Comparison of ENCODE assay signal across 5 worm cellular contexts in genomic region chrIV:2709590-2710201, ce11.
TF ChIP-seq lines count a peak whose summit lies in the region.

No protein-coding gene starts in this region.

TF ChIP-seq in whole organism, L1 larva, 84 proteins besides CTCF, POLR2A, EP300 and RAD21:
- TF ChIP-seq skn-1 (tag; optimal IDR thresholded peaks at IDR 0.05; lab: Kevin White, UChicago) (peak; percentile 1), elt-2 (tag; optimal IDR thresholded peaks at IDR 0.05; lab: Kevin White, UChicago) (peak; percentile 45), lsy-2 (tag; optimal IDR thresholded peaks at IDR 0.05; lab: Kevin White, UChicago) (peak in 1 of 2 experiments; percentile 5), nhr-71 (tag; optimal IDR thresholded peaks at IDR 0.05; lab: Kevin White, UChicago) (peak; percentile 23), aha-1 (tag; optimal IDR thresholded peaks at IDR 0.05; lab: Kevin White, UChicago) (no peak), lin-35 (GFP tag; optimal IDR thresholded peaks at IDR 0.05; lab: Kevin White, UChicago) (peak in 1 of 2 experiments; percentile 18), hlh-17 (GFP tag; optimal IDR thresholded peaks at IDR 0.05; lab: Kevin White, UChicago; ENCODE audit: borderline replicate concordance) (no peak), mep-1 (tag; optimal IDR thresholded peaks at IDR 0.05; lab: Kevin White, UChicago) (peak; percentile 12), Y116A8C.19 (tag; optimal IDR thresholded peaks at IDR 0.05; lab: Kevin White, UChicago; ENCODE audit: borderline replicate concordance) (no peak)

TF ChIP-seq in whole organism, L2 larva, 48 proteins besides CTCF, POLR2A, EP300 and RAD21:
- TF ChIP-seq unc-55 (GFP tag; optimal IDR thresholded peaks at IDR 0.05; lab: Kevin White, UChicago), result peak; percentile 25
- peak; percentile 46 for TF ChIP-seq ztf-4 (tag; optimal IDR thresholded peaks at IDR 0.05; lab: Kevin White, UChicago)
- peak; percentile 12 for TF ChIP-seq gmeb-1 (tag; optimal IDR thresholded peaks at IDR 0.05; lab: Kevin White, UChicago)
- no peak for TF ChIP-seq nhr-6 (tag; optimal IDR thresholded peaks at IDR 0.05; lab: Kevin White, UChicago)
- peak in 1 of 2 experiments; percentile 20 for TF ChIP-seq lsy-2 (tag; optimal IDR thresholded peaks at IDR 0.05; lab: Kevin White, UChicago)

TF ChIP-seq in whole organism, L3 larva, 47 proteins besides CTCF, POLR2A, EP300 and RAD21:
- TF ChIP-seq elt-2 (tag; optimal IDR thresholded peaks at IDR 0.05; lab: Kevin White, UChicago) (peak; percentile 55), pha-4 (tag; optimal IDR thresholded peaks at IDR 0.05; lab: Kevin White, UChicago) (peak; percentile 39), ceh-82 (tag; optimal IDR thresholded peaks at IDR 0.05; lab: Kevin White, UChicago) (no peak), fos-1 (tag; optimal IDR thresholded peaks at IDR 0.05; lab: Kevin White, UChicago) (peak; percentile 52)

TF ChIP-seq in whole organism, L4 larva, 104 proteins besides CTCF, POLR2A, EP300 and RAD21 (continues in another document):
- TF ChIP-seq egl-43 (GFP tag; IDR thresholded peaks at IDR 0.05; lab: Robert Waterston, UW) (no peak), ZK546.5 (tag; optimal IDR thresholded peaks at IDR 0.05; lab: Kevin White, UChicago) (no peak), saeg-2 (GFP tag; IDR thresholded peaks at IDR 0.05; lab: Robert Waterston, UW) (0 out of 2 replicates have a peak, but pooled peaks have one; percentile 16), daf-8 (GFP tag; IDR thresholded peaks at IDR 0.05; lab: Robert Waterston, UW) (no peak), dmd-8 (GFP tag; IDR thresholded peaks at IDR 0.05; lab: Robert Waterston, UW) (0 out of 2 replicates have a peak, but pooled peaks have one; percentile 63), Y5F2A.4 (GFP tag; optimal IDR thresholded peaks at IDR 0.05; lab: Kevin White, UChicago) (no peak), nhr-77 (tag; optimal IDR thresholded peaks at IDR 0.05; lab: Kevin White, UChicago) (no peak), jun-1 (tag; optimal IDR thresholded peaks at IDR 0.05; lab: Kevin White, UChicago) (no peak), vab-7 (GFP tag; IDR thresholded peaks at IDR 0.05; lab: Robert Waterston, UW) (no peak), zfp-3 (GFP tag; conservative IDR thresholded peaks at IDR 0.05; lab: Robert Waterston, UW) (peak; percentile 99), nhr-10 (tag; optimal IDR thresholded peaks at IDR 0.05; lab: Kevin White, UChicago) (no peak), nhr-76 (tag; optimal IDR thresholded peaks at IDR 0.05; lab: Kevin White, UChicago) (no peak), pqm-1 (tag; optimal IDR thresholded peaks at IDR 0.05; lab: Kevin White, UChicago) (no peak), zfp-2 (tag; optimal IDR thresholded peaks at IDR 0.05; lab: Kevin White, UChicago) (no peak), snpc-4 (tag; optimal IDR thresholded peaks at IDR 0.05; lab: Kevin White, UChicago) (no peak), skn-1 (tag; optimal IDR thresholded peaks at IDR 0.05; lab: Kevin White, UChicago) (no peak), dve-1 (tag; optimal IDR thresholded peaks at IDR 0.05; lab: Kevin White, UChicago; ENCODE audit: insufficient read depth) (peak; percentile 92), dpl-1 (GFP tag; optimal IDR thresholded peaks at IDR 0.05; lab: Kevin White, UChicago) (no peak), hlh-30 (tag; optimal IDR thresholded peaks at IDR 0.05; lab: Kevin White, UChicago; ENCODE audit: insufficient read depth) (peak; percentile 27), Y48G9A.11 (GFP tag; IDR thresholded peaks at IDR 0.05; lab: Robert Waterston, UW) (0 out of 2 replicates have a peak, but pooled peaks have one; percentile 29), daf-16 (GFP tag; optimal IDR thresholded peaks at IDR 0.05; lab: Kevin White, UChicago) (peak in 1 of 2 experiments; percentile 49), daf-16 (tag; optimal IDR thresholded peaks at IDR 0.05; lab: Kevin White, UChicago) (peak; percentile 52), lin-29 (GFP tag; IDR thresholded peaks at IDR 0.05; lab: Robert Waterston, UW) (no peak), ceh-20 (GFP tag; IDR thresholded peaks at IDR 0.05; lab: Robert Waterston, UW) (no peak), madf-5 (GFP tag; IDR thresholded peaks at IDR 0.05; lab: Robert Waterston, UW) (peak in 1 of 2 experiments; percentile 51; a peak in 1 of 4 replicates), zag-1 (tag; optimal IDR thresholded peaks at IDR 0.05; lab: Kevin White, UChicago) (no peak), tag-97 (GFP tag; IDR thresholded peaks at IDR 0.05; lab: Robert Waterston, UW) (no peak), ztf-7 (tag; optimal IDR thresholded peaks at IDR 0.05; lab: Kevin White, UChicago) (no peak), spr-3 (GFP tag; optimal IDR thresholded peaks at IDR 0.05; lab: Kevin White, UChicago) (no peak), nhr-102 (tag; optimal IDR thresholded peaks at IDR 0.05; lab: Kevin White, UChicago) (peak; percentile 66), cey-2 (tag; optimal IDR thresholded peaks at IDR 0.05; lab: Kevin White, UChicago; ENCODE audit: borderline replicate concordance, insufficient read depth) (no peak), nhr-25 (tag; optimal IDR thresholded peaks at IDR 0.05; lab: Kevin White, UChicago; ENCODE audit: borderline replicate concordance, insufficient read depth) (no peak), fos-1 (tag; optimal IDR thresholded peaks at IDR 0.05; lab: Kevin White, UChicago) (no peak), ztf-11 (tag; optimal IDR thresholded peaks at IDR 0.05; lab: Kevin White, UChicago) (no peak), hlh-11 (tag; optimal IDR thresholded peaks at IDR 0.05; lab: Kevin White, UChicago) (peak; percentile 17), sdz-12 (GFP tag; optimal IDR thresholded peaks at IDR 0.05; lab: Kevin White, UChicago) (no peak)

TF ChIP-seq in whole organism, young adult, 124 proteins besides CTCF, POLR2A, EP300 and RAD21 (continues in another document):
- peak; percentile 21 for TF ChIP-seq nhr-80 (tag; optimal IDR thresholded peaks at IDR 0.05; lab: Kevin White, UChicago)
- no peak for TF ChIP-seq nhr-27 (tag; optimal IDR thresholded peaks at IDR 0.05; lab: Kevin White, UChicago)
- TF ChIP-seq mel-28 (tag; optimal IDR thresholded peaks at IDR 0.05; lab: Kevin White, UChicago; ENCODE audit: borderline replicate concordance), result peak; percentile 32
- no peak for TF ChIP-seq F57C9.4 (tag; optimal IDR thresholded peaks at IDR 0.05; lab: Kevin White, UChicago)
- no peak for TF ChIP-seq ztf-18 (tag; optimal IDR thresholded peaks at IDR 0.05; lab: Kevin White, UChicago)
- peak; percentile 60; the same call in 1 of the 2 replicates for TF ChIP-seq madf-3 (GFP tag; IDR thresholded peaks at IDR 0.05; lab: Robert Waterston, UW)
- TF ChIP-seq ztf-3 (GFP tag; optimal IDR thresholded peaks at IDR 0.05; lab: Kevin White, UChicago), result peak; percentile 26
- peak; percentile 26; the same call in 1 of the 2 replicates for TF ChIP-seq hmg-20 (GFP tag; IDR thresholded peaks at IDR 0.05; lab: Robert Waterston, UW)
- TF ChIP-seq Y79H2A.3 (GFP tag; conservative IDR thresholded peaks at IDR 0.05; lab: Robert Waterston, UW), result peak; percentile 67
- 0 out of 2 replicates have a peak, but pooled peaks have one; percentile 49 for TF ChIP-seq let-526 (GFP tag; IDR thresholded peaks at IDR 0.05; lab: Robert Waterston, UW)
- TF ChIP-seq F22D6.2 (tag; optimal IDR thresholded peaks at IDR 0.05; lab: Kevin White, UChicago), result no peak
- no peak for TF ChIP-seq attf-3 (GFP tag; conservative IDR thresholded peaks at IDR 0.05; lab: Robert Waterston, UW)
- 0 out of 2 replicates have a peak, but pooled peaks have one; percentile 34 for TF ChIP-seq lir-1 (GFP tag; conservative IDR thresholded peaks at IDR 0.05; lab: Robert Waterston, UW)
- peak; percentile 90 for TF ChIP-seq ztf-22 (GFP tag; optimal IDR thresholded peaks at IDR 0.05; lab: Kevin White, UChicago)
- TF ChIP-seq ets-4 (GFP tag; optimal IDR thresholded peaks at IDR 0.05; lab: Kevin White, UChicago), result peak; percentile 63
- TF ChIP-seq ceh-40 (GFP tag; IDR thresholded peaks at IDR 0.05; lab: Robert Waterston, UW), result 0 out of 2 replicates have a peak, but pooled peaks have one; percentile 56
- no peak for TF ChIP-seq unc-62 (GFP tag; optimal IDR thresholded peaks at IDR 0.05; lab: Kevin White, UChicago)
- TF ChIP-seq repo-1 (tag; optimal IDR thresholded peaks at IDR 0.05; lab: Kevin White, UChicago), result peak; percentile 24
- TF ChIP-seq chd-7 (tag; optimal IDR thresholded peaks at IDR 0.05; lab: Kevin White, UChicago), result peak; percentile 48
- peak; percentile 65; the same call in 1 of the 2 replicates for TF ChIP-seq egl-44 (GFP tag; IDR thresholded peaks at IDR 0.05; lab: Robert Waterston, UW)
- TF ChIP-seq Y56A3A.18 (GFP tag; IDR thresholded peaks at IDR 0.05; lab: Robert Waterston, UW), result peak; percentile 88
- peak; percentile 67 for TF ChIP-seq attf-5 (GFP tag; optimal IDR thresholded peaks at IDR 0.05; lab: Kevin White, UChicago)
- no peak for TF ChIP-seq lin-26 (GFP tag; IDR thresholded peaks at IDR 0.05; lab: Robert Waterston, UW)
- peak; percentile 79 for TF ChIP-seq B0336.3 (GFP tag; IDR thresholded peaks at IDR 0.05; lab: Robert Waterston, UW)
- TF ChIP-seq let-607 (tag; optimal IDR thresholded peaks at IDR 0.05; lab: Kevin White, UChicago), result peak; percentile 6 to 12
- no peak for TF ChIP-seq rec-8 (tag; optimal IDR thresholded peaks at IDR 0.05; lab: Kevin White, UChicago)
- peak; percentile 88 for TF ChIP-seq tlf-1 (GFP tag; optimal IDR thresholded peaks at IDR 0.05; lab: Kevin White, UChicago)
- TF ChIP-seq Y53G8AR.9 (GFP tag; conservative IDR thresholded peaks at IDR 0.05; lab: Robert Waterston, UW), result peak; percentile 87
- TF ChIP-seq snpc-1.1 (tag; optimal IDR thresholded peaks at IDR 0.05; lab: Kevin White, UChicago; ENCODE audit: insufficient read depth), result no peak
- TF ChIP-seq Y95B8A.8 (GFP tag; IDR thresholded peaks at IDR 0.05; lab: Robert Waterston, UW), result peak; percentile 77
- TF ChIP-seq K11D2.4 (GFP tag; IDR thresholded peaks at IDR 0.05; lab: Robert Waterston, UW), result peak; percentile 55
- TF ChIP-seq sdz-38 (tag; optimal IDR thresholded peaks at IDR 0.05; lab: Kevin White, UChicago), result no peak
- TF ChIP-seq cebp-1 (GFP tag; IDR thresholded peaks at IDR 0.05; lab: Robert Waterston, UW), result peak; percentile 68; the same call in 1 of the 2 replicates
- TF ChIP-seq cebp-1 (tag; optimal IDR thresholded peaks at IDR 0.05; lab: Kevin White, UChicago), result peak; percentile 76
- TF ChIP-seq rcor-1 (GFP tag; IDR thresholded peaks at IDR 0.05; lab: Robert Waterston, UW), result no peak
- no peak for TF ChIP-seq sptf-2 (GFP tag; optimal IDR thresholded peaks at IDR 0.05; lab: Kevin White, UChicago)
- peak; percentile 90 for TF ChIP-seq nfyb-1 (GFP tag; IDR thresholded peaks at IDR 0.05; lab: Robert Waterston, UW)
- peak; percentile 60 for TF ChIP-seq madf-10 (tag; optimal IDR thresholded peaks at IDR 0.05; lab: Kevin White, UChicago)
- TF ChIP-seq zim-3 (tag; optimal IDR thresholded peaks at IDR 0.05; lab: Kevin White, UChicago), result no peak
- no peak for TF ChIP-seq him-1 (tag; optimal IDR thresholded peaks at IDR 0.05; lab: Kevin White, UChicago)
- TF ChIP-seq madf-6 (GFP tag; IDR thresholded peaks at IDR 0.05; lab: Robert Waterston, UW), result 0 out of 2 replicates have a peak, but pooled peaks have one; percentile 29
